Fruit fly (Drosophila melanogaster): ENCODE data around the gene Veneno.

The Veneno gene

dm6 chr3R:8354969-8355368 lies 7.4 kb downstream of the Veneno start (continued):
- TF ChIP-seq CG32006 (GFP tag; optimal IDR thresholded peaks at IDR 0.05) (peak; percentile 93), CG15336 (GFP tag; IDR thresholded peaks at IDR 0.05) (peak; percentile 97), achi (GFP tag; optimal IDR thresholded peaks at IDR 0.05) (peak; percentile 88), CG8632 (GFP tag; optimal IDR thresholded peaks at IDR 0.05) (peak; percentile 84), Eip93F (GFP tag; optimal IDR thresholded peaks at IDR 0.05) (no peak), lz (GFP tag; optimal IDR thresholded peaks at IDR 0.05) (peak; percentile 76), Smox (GFP tag; optimal IDR thresholded peaks at IDR 0.05) (peak; percentile 7), acj6 (GFP tag; optimal IDR thresholded peaks at IDR 0.05) (peak; percentile 89), CG10669 (GFP tag; optimal IDR thresholded peaks at IDR 0.05) (peak; percentile 78), CG34406 (GFP tag; optimal IDR thresholded peaks at IDR 0.05) (peak; percentile 87), Hr38 (GFP tag; optimal IDR thresholded peaks at IDR 0.05) (peak; percentile 27), Ets21C (GFP tag; optimal IDR thresholded peaks at IDR 0.05) (peak; percentile 40), Eip78C (GFP tag) (peak; percentile 99), CG8319 (GFP tag; optimal IDR thresholded peaks at IDR 0.05) (peak; percentile 90), dsx (GFP tag; optimal IDR thresholded peaks at IDR 0.05; ENCODE audit: poor library complexity, severe bottlenecking) (peak; percentile 70), Ets96B (tag; optimal IDR thresholded peaks at IDR 0.05) (peak; percentile 72), fd85E (GFP tag; optimal IDR thresholded peaks at IDR 0.05) (peak; percentile 74), CG3032 (tag; optimal IDR thresholded peaks at IDR 0.05) (peak; percentile 78), CG6808 (GFP tag; optimal IDR thresholded peaks at IDR 0.05) (peak; percentile 68), CG11294 (GFP tag; IDR thresholded peaks at IDR 0.05) (peak; percentile 90), CG31627 (GFP tag; optimal IDR thresholded peaks at IDR 0.05) (peak; percentile 69), CG6276 (GFP tag; optimal IDR thresholded peaks at IDR 0.05) (peak; percentile 93), svp (GFP tag) (no peak), vri (GFP tag; optimal IDR thresholded peaks at IDR 0.05) (no peak), CG9139 (GFP tag; optimal IDR thresholded peaks at IDR 0.05) (no peak), Hr39 (GFP tag; optimal IDR thresholded peaks at IDR 0.05) (peak; percentile 65), net (GFP tag; optimal IDR thresholded peaks at IDR 0.05) (peak; percentile 95), Sox102F (GFP tag; optimal IDR thresholded peaks at IDR 0.05) (peak; percentile 66), esn (GFP tag; optimal IDR thresholded peaks at IDR 0.05) (peak; percentile 22), CG8119 (GFP tag; IDR thresholded peaks at IDR 0.05) (peak; percentile 97), Eip75B (GFP tag; optimal IDR thresholded peaks at IDR 0.05) (peak; percentile 86), topi (GFP tag; optimal IDR thresholded peaks at IDR 0.05) (peak; percentile 73), Sox14 (GFP tag; optimal IDR thresholded peaks at IDR 0.05) (peak; percentile 71)

- peak; percentile 15 for TF ChIP-seq CG10669 (GFP tag; optimal IDR thresholded peaks at IDR 0.05)
- peak; percentile 28 for TF ChIP-seq Eip93F (GFP tag; optimal IDR thresholded peaks at IDR 0.05)
- peak; percentile 86 for TF ChIP-seq svp (GFP tag)
- peak; percentile 72 for TF ChIP-seq CG8119 (GFP tag; IDR thresholded peaks at IDR 0.05)
- TF ChIP-seq Met (GFP tag; optimal IDR thresholded peaks at IDR 0.05) = peak; percentile 77
- peak; percentile 16 for TF ChIP-seq Sox15 (GFP tag; optimal IDR thresholded peaks at IDR 0.05)
- no peak for TF ChIP-seq fd59A (GFP tag; optimal IDR thresholded peaks at IDR 0.05)
- no peak for TF ChIP-seq Blimp-1 (GFP tag; optimal IDR thresholded peaks at IDR 0.05)
- peak; percentile 85 for TF ChIP-seq eg (GFP tag; IDR thresholded peaks at IDR 0.05)
- no peak for TF ChIP-seq CG4318 (GFP tag; optimal IDR thresholded peaks at IDR 0.05)
- peak; percentile 63 for TF ChIP-seq topi (GFP tag; optimal IDR thresholded peaks at IDR 0.05)
- TF ChIP-seq Hr38 (GFP tag; optimal IDR thresholded peaks at IDR 0.05) = no peak
- TF ChIP-seq CG3032 (tag; optimal IDR thresholded peaks at IDR 0.05) = no peak
- peak; percentile 63 for TF ChIP-seq cyc (GFP tag; optimal IDR thresholded peaks at IDR 0.05)
- TF ChIP-seq CG3919 (GFP tag; optimal IDR thresholded peaks at IDR 0.05) = no peak
- no peak for TF ChIP-seq CG16779 (tag; optimal IDR thresholded peaks at IDR 0.05)
- TF ChIP-seq CG6854 (GFP tag; optimal IDR thresholded peaks at IDR 0.05) = no peak
- TF ChIP-seq net (GFP tag; optimal IDR thresholded peaks at IDR 0.05) = no peak
- TF ChIP-seq salr (GFP tag; optimal IDR thresholded peaks at IDR 0.05) = no peak
- TF ChIP-seq ss (GFP tag; optimal IDR thresholded peaks at IDR 0.05) = no peak
- TF ChIP-seq OdsH (GFP tag; optimal IDR thresholded peaks at IDR 0.05) = peak; percentile 44
- TF ChIP-seq CG6808 (GFP tag; optimal IDR thresholded peaks at IDR 0.05) = no peak
- peak; percentile 48 for TF ChIP-seq Hr4 (GFP tag; optimal IDR thresholded peaks at IDR 0.05)
- TF ChIP-seq CG11762 (GFP tag; optimal IDR thresholded peaks at IDR 0.05; ENCODE audit: insufficient read depth) = no peak
- peak; percentile 85 for TF ChIP-seq Eip78C (GFP tag)
- peak; percentile 56 for TF ChIP-seq lz (GFP tag; optimal IDR thresholded peaks at IDR 0.05)
- TF ChIP-seq CG34406 (GFP tag; optimal IDR thresholded peaks at IDR 0.05) = peak; percentile 47
- peak; percentile 81 for TF ChIP-seq CG6163 (GFP tag; IDR thresholded peaks at IDR 0.05)
- no peak for TF ChIP-seq Sox102F (GFP tag; optimal IDR thresholded peaks at IDR 0.05)
- TF ChIP-seq CG32006 (GFP tag; optimal IDR thresholded peaks at IDR 0.05) = no peak
- TF ChIP-seq CG8632 (GFP tag; optimal IDR thresholded peaks at IDR 0.05) = peak; percentile 57
- TF ChIP-seq Smox (GFP tag; optimal IDR thresholded peaks at IDR 0.05) = no peak
Measured at dm6 chr3R:8354458-8354857, 7.9 kb downstream of the Veneno start.
